Fruit fly (Drosophila melanogaster) whole organism, prepupa: ENCODE data around the gene CG4565.

Experiments
- Gug ChIP-seq: fragments of 200-800 bp; sonication (Bioruptor generic); IDR thresholded peaks from 2 replicates; pipeline ENCODE4 v1.3.6; 2022; ENCODE audit warnings: missing biosample characterization, missing genetic modification characterization
- dac ChIP-seq: fragments of 200-800 bp; sonication (Bioruptor generic); optimal IDR thresholded peaks from 2 replicates; lab custom pipeline; 2017; ENCODE audit warnings: missing biosample characterization, mild to moderate bottlenecking, missing genetic modification characterization
- lz ChIP-seq: fragments of 200-800 bp; sonication (Bioruptor generic); optimal IDR thresholded peaks from 3 replicates; lab custom pipeline; 2016; ENCODE audit warnings: missing biosample characterization, missing genetic modification characterization
- salr ChIP-seq, 2 experiments: fragments of 200-800 bp; sonication (Bioruptor generic); optimal IDR thresholded peaks; 3 replicates each; lab custom pipeline; 2016 to 2018; ENCODE audit warnings: missing biosample characterization in 2 of 2, missing genetic modification characterization in 2 of 2, mild to moderate bottlenecking in 1 of 2
- ss ChIP-seq, 2 experiments: fragments of 200-800 bp; sonication (Bioruptor generic); optimal IDR thresholded peaks; 2 replicates in 1 of 2; 3 replicates in 1 of 2; lab custom pipeline; 2017 to 2018; ENCODE audit warnings: mild to moderate bottlenecking in 2 of 2, missing biosample characterization in 2 of 2, missing genetic modification characterization in 2 of 2, moderate library complexity in 1 of 2

dm6 chr3R:10888300-10888632 lies 35.7 kb downstream of the CG4565 start:
- TF ChIP-seq salr (GFP tag; optimal IDR thresholded peaks at IDR 0.05; lab: Kevin White, UChicago), result no peak
- TF ChIP-seq Gug (GFP tag; lab: Robert Waterston, UW), result no peak
- no peak for TF ChIP-seq lz
- TF ChIP-seq ss (GFP tag; optimal IDR thresholded peaks at IDR 0.05; lab: Kevin White, UChicago), result no peak
- TF ChIP-seq dac (GFP tag; lab: Kevin White, UChicago), result no peak
